Worm (Caenorhabditis elegans) whole organism, L2 larva: Measurements from ENCODE around the gene F01D5.8.
"Not testable (repeated sequence)": the region's sequence is repeated elsewhere in the genome, so short reads cannot be mapped to it uniquely, and the experiment has no call there.

Experiments
- C34F6.9 ChIP-seq: fragments of 150-350 bp; optimal IDR thresholded peaks from 2 replicates; lab custom pipeline; 2014; ENCODE audit warnings: missing biosample characterization, missing genetic modification characterization
- F13H6.1 ChIP-seq: sonication (generic microtip); optimal IDR thresholded peaks from 2 replicates; lab custom pipeline; 2016; ENCODE audit warnings: missing genetic modification characterization, missing compliant biosample characterization
- Y55F3AM.14 ChIP-seq: fragments of 200-800 bp; sonication (Bioruptor generic); optimal IDR thresholded peaks from 2 replicates; lab custom pipeline; 2018; ENCODE audit warnings: mild to moderate bottlenecking, missing genetic modification characterization, missing compliant biosample characterization
- ZK546.5 ChIP-seq: sonication (generic microtip); optimal IDR thresholded peaks from 2 replicates; lab custom pipeline; 2017; ENCODE audit warnings: missing biosample characterization, missing genetic modification characterization
- aly-2 ChIP-seq: fragments of 150-350 bp; optimal IDR thresholded peaks from 2 replicates; lab custom pipeline; 2014; ENCODE audit warnings: missing biosample characterization, missing genetic modification characterization
- ama-1 ChIP-seq: fragments of 150-350 bp; optimal IDR thresholded peaks from 2 replicates; lab custom pipeline; 2018; ENCODE audit warnings: inconsistent platforms
- ceh-16 ChIP-seq: fragments of 150-350 bp; optimal IDR thresholded peaks from 2 replicates; lab custom pipeline; 2014; ENCODE audit warnings: missing biosample characterization, missing genetic modification characterization
- crh-2 ChIP-seq: sonication (generic microtip); optimal IDR thresholded peaks from 2 replicates; lab custom pipeline; 2017; ENCODE audit warnings: missing biosample characterization, missing genetic modification characterization
- dmd-4 ChIP-seq: sonication (generic microtip); optimal IDR thresholded peaks from 2 replicates; lab custom pipeline; 2017; ENCODE audit warnings: missing biosample characterization, missing genetic modification characterization
- egl-27 ChIP-seq: sonication (generic microtip); optimal IDR thresholded peaks from 3 replicates; lab custom pipeline; 2017; ENCODE audit warnings: missing biosample characterization, missing genetic modification reagents, missing genetic modification characterization
- elt-1 ChIP-seq: fragments of 150-350 bp; optimal IDR thresholded peaks from 2 replicates; lab custom pipeline; 2014; ENCODE audit warnings: missing biosample characterization, missing genetic modification characterization
- lin-11 ChIP-seq: fragments of 150-350 bp; sonication (generic microtip); optimal IDR thresholded peaks from 2 replicates; lab custom pipeline; 2014; ENCODE audit warnings: missing biosample characterization, missing genetic modification characterization, inconsistent platforms, mixed read lengths
- lin-13 ChIP-seq: fragments of 150-350 bp; optimal IDR thresholded peaks from 2 replicates; lab custom pipeline; 2014; ENCODE audit warnings: missing biosample characterization, missing genetic modification reagents, missing genetic modification characterization
- lin-39 ChIP-seq: fragments of 150-350 bp; optimal IDR thresholded peaks from 2 replicates; lab custom pipeline; 2014; ENCODE audit warnings: missing biosample characterization, missing genetic modification reagents, missing genetic modification characterization
- lsy-2 ChIP-seq, 2 experiments: fragments of 150-350 bp in 1 of 2; sonication (generic microtip) in 1 of 2; optimal IDR thresholded peaks; 2 replicates each; lab custom pipeline; 2014 to 2017; ENCODE audit warnings: missing biosample characterization in 2 of 2, missing genetic modification characterization in 2 of 2
- mdl-1 ChIP-seq, 2 experiments: fragments of 150-350 bp in 1 of 2; sonication (generic microtip) in 1 of 2; optimal IDR thresholded peaks; 2 replicates each; lab custom pipeline; 2017; ENCODE audit warnings: missing biosample characterization in 2 of 2, missing genetic modification characterization in 2 of 2
- nhr-129 ChIP-seq: fragments of 150-350 bp; optimal IDR thresholded peaks from 2 replicates; lab custom pipeline; 2014; ENCODE audit warnings: missing biosample characterization, missing genetic modification characterization
- nhr-237 ChIP-seq: fragments of 150-350 bp; optimal IDR thresholded peaks from 2 replicates; lab custom pipeline; 2014; ENCODE audit warnings: missing biosample characterization, missing genetic modification characterization
- nhr-25 ChIP-seq: fragments of 150-350 bp; sonication (generic microtip); optimal IDR thresholded peaks from 3 replicates; lab custom pipeline; 2014; ENCODE audit warnings: missing biosample characterization, missing genetic modification characterization
- sem-4 ChIP-seq: fragments of 150-350 bp; optimal IDR thresholded peaks from 2 replicates; lab custom pipeline; 2014; ENCODE audit warnings: missing biosample characterization, missing genetic modification reagents, missing genetic modification characterization
- sma-9 ChIP-seq, 2 experiments: fragments of 150-350 bp in 1 of 2; sonication (generic microtip) in 1 of 2; optimal IDR thresholded peaks; 2 replicates each; lab custom pipeline; 2014 to 2016; ENCODE audit warnings: missing genetic modification characterization in 2 of 2, mild to moderate bottlenecking in 1 of 2, missing biosample characterization in 1 of 2, missing compliant biosample characterization in 1 of 2, missing genetic modification reagents in 1 of 2, moderate library complexity in 1 of 2
- unc-55 ChIP-seq: fragments of 150-350 bp; sonication (generic microtip); optimal IDR thresholded peaks from 3 replicates; lab custom pipeline; 2014; ENCODE audit warnings: missing biosample characterization, missing genetic modification reagents, missing genetic modification characterization
- zag-1 ChIP-seq: fragments of 150-350 bp; optimal IDR thresholded peaks from 2 replicates; lab custom pipeline; 2014; ENCODE audit warnings: missing biosample characterization, missing genetic modification characterization
- ztf-1 ChIP-seq: fragments of 200-800 bp; sonication (Bioruptor generic); conservative IDR thresholded peaks from 2 replicates; pipeline ENCODE4 v1.3.6; 2022; ENCODE audit warnings: missing genetic modification characterization, missing compliant biosample characterization
- ztf-11 ChIP-seq: sonication (generic microtip); optimal IDR thresholded peaks from 2 replicates; lab custom pipeline; 2017; ENCODE audit warnings: missing biosample characterization, missing genetic modification characterization
- ztf-4 ChIP-seq: fragments of 150-350 bp; optimal IDR thresholded peaks from 2 replicates; lab custom pipeline; 2014; ENCODE audit warnings: missing biosample characterization, missing genetic modification characterization

F01D5.8 gene

ce11 chrII:14018192-14018591 is 7.7 kb downstream of the F01D5.8 start (continued):
- TF ChIP-seq unc-55 (peak; percentile 53), elt-1 (tag; lab: Kevin White, UChicago) (no peak), ama-1 (lab: Kevin White, UChicago) (peak; percentile 99), lin-39 (tag; lab: Kevin White, UChicago) (no peak)

- TF ChIP-seq ztf-1 (GFP tag; lab: Robert Waterston, UW) (no peak), ztf-11 (tag; lab: Kevin White, UChicago) (no peak), elt-1 (tag; lab: Kevin White, UChicago) (no peak), Y55F3AM.14 (GFP tag; lab: Kevin White, UChicago) (no peak), nhr-237 (tag; lab: Kevin White, UChicago) (no peak), unc-55 (no peak), egl-27 (no peak), ZK546.5 (no peak), sem-4 (tag; lab: Kevin White, UChicago) (no peak), nhr-129 (tag; lab: Kevin White, UChicago) (no peak)
- TF ChIP-seq, all 48 proteins: peak for 0
Measured at ce11 chrII:14018887-14019286, 8.4 kb downstream of the F01D5.8 start.

ce11 chrII:14021230-14021629 is 10.7 kb downstream of the F01D5.8 start, which contains the start of gene F01D5.10:
Gene F01D5.10 (minus strand): TSS chrII:14021330.
- not testable (repeated sequence) for TF ChIP-seq elt-1 (tag; lab: Kevin White, UChicago); dmd-4 (tag; lab: Kevin White, UChicago); ceh-16
- TF ChIP-seq, all 48 proteins: peak for 0; not testable (repeated sequence) for 48

- TF ChIP-seq Y55F3AM.14 (GFP tag; lab: Kevin White, UChicago) (no peak), nhr-129 (tag; lab: Kevin White, UChicago) (peak; percentile 5), F13H6.1 (tag; lab: Kevin White, UChicago) (peak; percentile 21)
Measured at ce11 chrII:14032705-14033104, 22.2 kb downstream of the F01D5.8 start.

ce11 chrII:14034559-14034958 is 24.1 kb downstream of the F01D5.8 start:
- no peak for TF ChIP-seq ceh-16
- TF ChIP-seq F13H6.1 (tag; lab: Kevin White, UChicago) = no peak
- no peak for TF ChIP-seq sma-9 (GFP tag; optimal IDR thresholded peaks at IDR 0.05; lab: Kevin White, UChicago)
- TF ChIP-seq sma-9 (tag; optimal IDR thresholded peaks at IDR 0.05; lab: Kevin White, UChicago) = no peak
- no peak for TF ChIP-seq nhr-25 (tag; lab: Kevin White, UChicago)
- TF ChIP-seq mdl-1 (tag; optimal IDR thresholded peaks at IDR 0.05; lab: Kevin White, UChicago) = no peak
- no peak for TF ChIP-seq aly-2
- no peak for TF ChIP-seq Y55F3AM.14 (GFP tag; lab: Kevin White, UChicago)

- TF ChIP-seq nhr-25 (tag; lab: Kevin White, UChicago) (no peak), crh-2 (tag; lab: Kevin White, UChicago) (peak; percentile 13), mdl-1 (tag; optimal IDR thresholded peaks at IDR 0.05; lab: Kevin White, UChicago) (peak; percentile 38 to 67), nhr-129 (tag; lab: Kevin White, UChicago) (peak; percentile 58), lin-13 (GFP tag; lab: Kevin White, UChicago) (no peak), sem-4 (tag; lab: Kevin White, UChicago) (peak; percentile 43), ztf-4 (tag; lab: Kevin White, UChicago) (peak; percentile 21), C34F6.9 (peak; percentile 39), F13H6.1 (tag; lab: Kevin White, UChicago) (peak; percentile 42), lin-11 (tag; lab: Kevin White, UChicago) (peak; percentile 4), nhr-237 (tag; lab: Kevin White, UChicago) (no peak), ZK546.5 (no peak), zag-1 (peak; percentile 28), Y55F3AM.14 (GFP tag; lab: Kevin White, UChicago) (peak; percentile 7), lsy-2 (tag; optimal IDR thresholded peaks at IDR 0.05; lab: Kevin White, UChicago) (peak in 1 of 2 experiments; percentile 49), sma-9 (GFP tag; optimal IDR thresholded peaks at IDR 0.05; lab: Kevin White, UChicago) (peak; percentile 47), sma-9 (tag; optimal IDR thresholded peaks at IDR 0.05; lab: Kevin White, UChicago) (no peak)
Measured at ce11 chrII:14036724-14037483, 26.4 kb downstream of the F01D5.8 start.
